Fruit fly (Drosophila melanogaster) whole organism, embryonic: Measurements from ENCODE around the gene CG14400.

ENCODE experiments used
- Atf3 ChIP-seq: fragments of 200-800 bp; sonication (Bioruptor generic); optimal IDR thresholded peaks from 3 replicates; lab custom pipeline; 2016; ENCODE audit warnings: missing biosample characterization, missing genetic modification characterization
- Awh ChIP-seq: fragments of 200-800 bp; sonication (Bioruptor generic); IDR thresholded peaks from 2 replicates; pipeline ENCODE4, ENCODE4 v1.3.6; 2022; ENCODE audit warnings: missing biosample characterization, missing genetic modification characterization
- Bdp1 ChIP-seq: fragments of 200-800 bp; sonication (Bioruptor generic); optimal IDR thresholded peaks from 3 replicates; lab custom pipeline; 2016; ENCODE audit warnings: missing biosample characterization, missing genetic modification characterization
- CG10209 ChIP-seq: fragments of 200-800 bp; sonication (Bioruptor generic); optimal IDR thresholded peaks from 3 replicates; lab custom pipeline; 2017; ENCODE audit warnings: missing biosample characterization, mild to moderate bottlenecking, missing genetic modification characterization, missing genetic modification reagents
- CG11247 ChIP-seq: fragments of 200-800 bp; sonication (Bioruptor generic); IDR thresholded peaks from 2 replicates; pipeline ENCODE4 v1.3.6; 2022; ENCODE audit warnings: missing biosample characterization, missing genetic modification characterization
- CG12299 ChIP-seq: fragments of 200-800 bp; sonication (Bioruptor generic); optimal IDR thresholded peaks from 2 replicates; lab custom pipeline; 2018; ENCODE audit warnings: missing biosample characterization, mild to moderate bottlenecking, missing genetic modification characterization
- CG14667 ChIP-seq: fragments of 200-800 bp; sonication (Bioruptor generic); IDR thresholded peaks from 2 replicates; pipeline ENCODE4 v1.3.6; 2022; ENCODE audit warnings: missing biosample characterization, missing genetic modification characterization
- CG15696 ChIP-seq: fragments of 200-800 bp; sonication (Bioruptor generic); optimal IDR thresholded peaks from 2 replicates; lab custom pipeline; 2019; ENCODE audit warnings: missing biosample characterization, mild to moderate bottlenecking, missing genetic modification characterization, moderate library complexity
- CG1603 ChIP-seq: fragments of 200-800 bp; sonication (Bioruptor generic); optimal IDR thresholded peaks from 2 replicates; lab custom pipeline; 2019; ENCODE audit warnings: missing biosample characterization, mild to moderate bottlenecking, missing genetic modification characterization, moderate library complexity
- CG16813 ChIP-seq: fragments of 200-800 bp; sonication (Bioruptor generic); IDR thresholded peaks from 3 replicates; pipeline ENCODE4 v1.3.6; 2022; ENCODE audit warnings: missing biosample characterization, missing genetic modification characterization; ENCODE audit not compliant: partially characterized antibody
- CG17385 ChIP-seq: fragments of 200-800 bp; sonication (Bioruptor generic); optimal IDR thresholded peaks from 3 replicates; lab custom pipeline; 2018; ENCODE audit warnings: missing biosample characterization, mild to moderate bottlenecking, missing genetic modification characterization
- CG17829 ChIP-seq: fragments of 200-800 bp; optimal IDR thresholded peaks from 2 replicates; lab custom pipeline; 2019; ENCODE audit warnings: missing biosample characterization, mild to moderate bottlenecking, missing genetic modification characterization, moderate library complexity
- CG18476 ChIP-seq: fragments of 200-800 bp; sonication (Bioruptor generic); optimal IDR thresholded peaks from 2 replicates; lab custom pipeline; 2016; ENCODE audit warnings: missing biosample characterization, mild to moderate bottlenecking, missing genetic modification characterization
- CG2116 ChIP-seq: fragments of 200-800 bp; sonication (Bioruptor generic); optimal IDR thresholded peaks from 3 replicates; lab custom pipeline; 2018; ENCODE audit warnings: missing biosample characterization, mild to moderate bottlenecking, missing genetic modification characterization
- CG2889 ChIP-seq: fragments of 200-800 bp; sonication (Bioruptor generic); IDR thresholded peaks from 3 replicates; pipeline ENCODE4 v1.3.6; 2022; ENCODE audit warnings: missing biosample characterization, missing genetic modification characterization
- CG31224 ChIP-seq: fragments of 200-800 bp; sonication (Bioruptor generic); IDR thresholded peaks from 2 replicates; pipeline ENCODE4 v1.3.6; 2022; ENCODE audit warnings: missing biosample characterization, missing genetic modification characterization
- CG31388 ChIP-seq: fragments of 200-800 bp; sonication (Bioruptor generic); optimal IDR thresholded peaks from 2 replicates; lab custom pipeline; 2016; ENCODE audit warnings: missing biosample characterization, missing genetic modification characterization
- CG31441 ChIP-seq: fragments of 200-800 bp; sonication (Bioruptor generic); IDR thresholded peaks from 2 replicates; pipeline ENCODE4 v1.3.6; 2022; ENCODE audit warnings: missing biosample characterization, missing genetic modification characterization
- CG7786 ChIP-seq: fragments of 200-800 bp; sonication (Bioruptor generic); optimal IDR thresholded peaks from 2 replicates; lab custom pipeline; 2016; ENCODE audit warnings: missing biosample characterization, missing genetic modification characterization
- CG8359 ChIP-seq: fragments of 200-800 bp; sonication (Bioruptor generic); optimal IDR thresholded peaks from 2 replicates; lab custom pipeline; 2017; ENCODE audit warnings: missing biosample characterization, mild to moderate bottlenecking, missing genetic modification characterization, borderline replicate concordance
- CG8765 ChIP-seq: fragments of 200-800 bp; sonication (Bioruptor generic); IDR thresholded peaks from 2 replicates; pipeline ENCODE4 v1.3.6; 2022; ENCODE audit warnings: missing biosample characterization, missing genetic modification characterization
- CG9437 ChIP-seq: fragments of 200-800 bp; sonication (Bioruptor generic); optimal IDR thresholded peaks from 2 replicates; lab custom pipeline; 2018; ENCODE audit warnings: missing biosample characterization, mild to moderate bottlenecking, missing genetic modification characterization
- CHES-1-like ChIP-seq: fragments of 200-800 bp; sonication (Bioruptor generic); optimal IDR thresholded peaks from 2 replicates; lab custom pipeline; 2016; ENCODE audit warnings: missing biosample characterization, missing genetic modification characterization
- Dbx ChIP-seq: fragments of 200-800 bp; sonication (Bioruptor generic); IDR thresholded peaks from 3 replicates; pipeline ENCODE4 v1.3.6; 2022; ENCODE audit warnings: missing biosample characterization, missing genetic modification characterization
- Gug ChIP-seq: fragments of 200-800 bp; sonication (Bioruptor generic); IDR thresholded peaks from 4 replicates; pipeline ENCODE4 v1.3.6; 2022; ENCODE audit warnings: missing biosample characterization, missing genetic modification characterization
- H15 ChIP-seq: fragments of 200-800 bp; sonication (Bioruptor generic); IDR thresholded peaks from 3 replicates; pipeline ENCODE4 v1.3.6; 2022; ENCODE audit warnings: missing biosample characterization, missing genetic modification characterization
- MTF-1 ChIP-seq: fragments of 200-800 bp; sonication (Bioruptor generic); optimal IDR thresholded peaks from 2 replicates; lab custom pipeline; 2018; ENCODE audit warnings: missing biosample characterization, mild to moderate bottlenecking, missing genetic modification characterization, borderline replicate concordance
- Mes4 ChIP-seq: fragments of 200-800 bp; sonication (Bioruptor generic); optimal IDR thresholded peaks from 2 replicates; lab custom pipeline; 2016; ENCODE audit warnings: missing biosample characterization, missing genetic modification characterization
- Myb ChIP-seq: fragments of 200-800 bp; sonication (Bioruptor generic); optimal IDR thresholded peaks from 2 replicates; lab custom pipeline; 2016; ENCODE audit warnings: missing biosample characterization, missing genetic modification characterization
- PHDP ChIP-seq: fragments of 200-800 bp; sonication (Bioruptor generic); optimal IDR thresholded peaks from 3 replicates; lab custom pipeline; 2018; ENCODE audit warnings: missing biosample characterization, mild to moderate bottlenecking, missing genetic modification characterization, moderate library complexity
- Sox100B ChIP-seq: fragments of 200-800 bp; sonication (Bioruptor generic); optimal IDR thresholded peaks from 3 replicates; lab custom pipeline; 2018; ENCODE audit warnings: missing biosample characterization, mild to moderate bottlenecking, missing genetic modification characterization
- Ssrp ChIP-seq: fragments of 200-800 bp; sonication (Bioruptor generic); optimal IDR thresholded peaks from 2 replicates; lab custom pipeline; 2018; ENCODE audit warnings: missing biosample characterization, mild to moderate bottlenecking, missing genetic modification characterization, moderate library complexity
- ac ChIP-seq: fragments of 200-800 bp; sonication (Bioruptor generic); optimal IDR thresholded peaks from 3 replicates; lab custom pipeline; 2017; ENCODE audit warnings: missing biosample characterization, mild to moderate bottlenecking, missing genetic modification characterization
- ase ChIP-seq: fragments of 200-800 bp; sonication (Bioruptor generic); IDR thresholded peaks from 3 replicates; pipeline ENCODE4 v1.3.6; 2022; ENCODE audit warnings: missing biosample characterization, missing genetic modification characterization
- dan ChIP-seq: fragments of 200-800 bp; sonication (Bioruptor generic); IDR thresholded peaks from 2 replicates; pipeline ENCODE4 v1.3.6; 2022; ENCODE audit warnings: missing biosample characterization, missing genetic modification characterization
- dm ChIP-seq: fragments of 200-800 bp; sonication (Bioruptor generic); optimal IDR thresholded peaks from 3 replicates; lab custom pipeline; 2016; ENCODE audit warnings: missing biosample characterization, missing genetic modification characterization
- dmrt11E ChIP-seq: fragments of 200-800 bp; sonication (Bioruptor generic); optimal IDR thresholded peaks from 3 replicates; lab custom pipeline; 2018; ENCODE audit warnings: missing biosample characterization, mild to moderate bottlenecking, missing genetic modification characterization, moderate library complexity
- fd3F ChIP-seq: fragments of 200-800 bp; sonication (Bioruptor generic); optimal IDR thresholded peaks from 2 replicates; lab custom pipeline; 2018; ENCODE audit warnings: missing biosample characterization, mild to moderate bottlenecking, missing genetic modification characterization, moderate library complexity
- gt ChIP-seq: fragments of 200-800 bp; sonication (Bioruptor generic); IDR thresholded peaks from 2 replicates; pipeline ENCODE4 v1.3.6; 2022; ENCODE audit warnings: missing biosample characterization, missing genetic modification characterization
- hkb ChIP-seq, 2 experiments: fragments of 200-800 bp in 1 of 2; fragments of >200 bp in 1 of 2; sonication (Bioruptor generic) in 1 of 2; IDR thresholded peaks in 1 of 2; optimal IDR thresholded peaks in 1 of 2; 2 replicates each; pipeline versions ENCODE4 v1.3.6 to Lab custom; 2017 to 2022; ENCODE audit warnings: missing biosample characterization in 1 of 2, missing genetic modification characterization in 1 of 2
- insv ChIP-seq, 2 experiments: fragments of 200-800 bp; sonication (Bioruptor generic); optimal IDR thresholded peaks; 3 replicates each; lab custom pipeline; 2016 to 2018; ENCODE audit warnings: missing biosample characterization in 2 of 2, missing genetic modification characterization in 2 of 2
- ken ChIP-seq: fragments of 200-800 bp; sonication (Bioruptor generic); IDR thresholded peaks from 3 replicates; pipeline ENCODE4 v1.3.6; 2022; ENCODE audit warnings: missing biosample characterization, missing genetic modification characterization
- nmo ChIP-seq: fragments of 200-800 bp; sonication (Bioruptor generic); optimal IDR thresholded peaks from 2 replicates; lab custom pipeline; 2018; ENCODE audit warnings: missing biosample characterization, mild to moderate bottlenecking, missing genetic modification characterization, moderate library complexity
- phol ChIP-seq: fragments of 200-800 bp; sonication (Bioruptor generic); optimal IDR thresholded peaks from 3 replicates; lab custom pipeline; 2018; ENCODE audit warnings: missing biosample characterization, mild to moderate bottlenecking, missing genetic modification characterization, moderate library complexity
- tap ChIP-seq: fragments of 200-800 bp; optimal IDR thresholded peaks from 3 replicates; lab custom pipeline; 2019; ENCODE audit warnings: missing biosample characterization, mild to moderate bottlenecking, missing genetic modification characterization, moderate library complexity
- tgo ChIP-seq: fragments of 200-800 bp; sonication (Bioruptor generic); IDR thresholded peaks from 3 replicates; pipeline ENCODE4 v1.3.6; 2022; ENCODE audit warnings: missing biosample characterization, missing genetic modification characterization
- trem ChIP-seq: fragments of 200-800 bp; optimal IDR thresholded peaks from 3 replicates; lab custom pipeline; 2019; ENCODE audit warnings: missing biosample characterization, mild to moderate bottlenecking, missing genetic modification characterization, moderate library complexity
- unpg ChIP-seq: fragments of 200-800 bp; sonication (Bioruptor generic); optimal IDR thresholded peaks from 3 replicates; lab custom pipeline; 2018; ENCODE audit warnings: missing biosample characterization, mild to moderate bottlenecking, missing genetic modification characterization, moderate library complexity
- zf30C ChIP-seq: fragments of 200-800 bp; sonication (Bioruptor generic); optimal IDR thresholded peaks from 3 replicates; lab custom pipeline; 2018; ENCODE audit warnings: missing biosample characterization, mild to moderate bottlenecking, missing genetic modification characterization
- zfh1 ChIP-seq: fragments of 200-800 bp; sonication (Bioruptor generic); IDR thresholded peaks from 3 replicates; pipeline ENCODE4 v1.3.6; 2022; ENCODE audit warnings: missing biosample characterization, missing genetic modification characterization

CG14400 gene

dm6 chr2L:20896681-20897341, 39.1 kb upstream of the CG14400 start (continued):
- TF ChIP-seq CG16813 (GFP tag; lab: Robert Waterston, UW) (no peak), Atf3 (no peak), ase (GFP tag; lab: Robert Waterston, UW) (no peak), fd3F (no peak), zf30C (no peak), unpg (GFP tag; lab: Kevin White, UChicago) (peak; percentile 49), Awh (GFP tag; lab: Robert Waterston, UW) (peak; percentile 76), Myb (no peak), CG10209 (GFP tag; lab: Kevin White, UChicago) (peak; percentile 27), Gug (GFP tag; lab: Robert Waterston, UW) (no peak), CG2889 (GFP tag; lab: Robert Waterston, UW) (no peak), ac (GFP tag; lab: Kevin White, UChicago) (peak; percentile 32), hkb (optimal IDR thresholded peaks at IDR 0.05; lab: Kevin White, UChicago) (no peak), hkb (GFP tag; IDR thresholded peaks at IDR 0.05; lab: Robert Waterston, UW) (peak; percentile 46; the same call in 1 of the 2 replicates), CG17385 (GFP tag; lab: Kevin White, UChicago) (peak; percentile 54), CG31441 (peak; percentile 48; the same call in 1 of the 2 replicates), Mes4 (GFP tag; lab: Kevin White, UChicago) (peak; percentile 13), CG8765 (GFP tag; lab: Robert Waterston, UW) (no peak), Sox100B (GFP tag; lab: Kevin White, UChicago) (peak; percentile 55), dm (GFP tag; lab: Kevin White, UChicago) (no peak), gt (GFP tag; lab: Robert Waterston, UW) (no peak), CG12299 (tag; lab: Kevin White, UChicago) (peak; percentile 48), CG15696 (tag; lab: Kevin White, UChicago) (peak; percentile 39), zfh1 (GFP tag; lab: Robert Waterston, UW) (peak; percentile 43; the same call in 1 of the 3 replicates), PHDP (tag; lab: Kevin White, UChicago) (peak; percentile 34), trem (tag; lab: Kevin White, UChicago) (no peak), phol (tag; lab: Kevin White, UChicago) (no peak), dmrt11E (tag; lab: Kevin White, UChicago) (no peak), CHES-1-like (GFP tag; lab: Kevin White, UChicago) (no peak), H15 (no peak), CG7786 (GFP tag; lab: Kevin White, UChicago) (no peak), CG1603 (peak; percentile 24), insv (GFP tag; optimal IDR thresholded peaks at IDR 0.05; lab: Kevin White, UChicago) (peak in 1 of 2 experiments; percentile 41), CG31224 (no peak), CG14667 (GFP tag; lab: Robert Waterston, UW) (no peak), Bdp1 (no peak), ken (GFP tag; lab: Robert Waterston, UW) (0 out of 3 replicates have a peak, but pooled peaks have one; percentile 5), CG31388 (GFP tag; lab: Kevin White, UChicago) (no peak), tgo (no peak), CG9437 (GFP tag; lab: Kevin White, UChicago) (no peak), CG18476 (GFP tag; lab: Kevin White, UChicago) (peak; percentile 11), CG17829 (tag; lab: Kevin White, UChicago) (peak; percentile 4), Ssrp (tag; lab: Kevin White, UChicago) (no peak), nmo (GFP tag; lab: Kevin White, UChicago) (no peak), Dbx (GFP tag; lab: Robert Waterston, UW) (no peak), MTF-1 (GFP tag; lab: Kevin White, UChicago) (peak; percentile 77), dan (GFP tag; lab: Robert Waterston, UW) (no peak), CG8359 (GFP tag; lab: Kevin White, UChicago) (no peak), CG11247 (GFP tag; lab: Robert Waterston, UW) (no peak), tap (peak; percentile 42), CG2116 (no peak)
